Fruit fly (Drosophila melanogaster): ENCODE measurements around the gene mRpS7.

DNA sequence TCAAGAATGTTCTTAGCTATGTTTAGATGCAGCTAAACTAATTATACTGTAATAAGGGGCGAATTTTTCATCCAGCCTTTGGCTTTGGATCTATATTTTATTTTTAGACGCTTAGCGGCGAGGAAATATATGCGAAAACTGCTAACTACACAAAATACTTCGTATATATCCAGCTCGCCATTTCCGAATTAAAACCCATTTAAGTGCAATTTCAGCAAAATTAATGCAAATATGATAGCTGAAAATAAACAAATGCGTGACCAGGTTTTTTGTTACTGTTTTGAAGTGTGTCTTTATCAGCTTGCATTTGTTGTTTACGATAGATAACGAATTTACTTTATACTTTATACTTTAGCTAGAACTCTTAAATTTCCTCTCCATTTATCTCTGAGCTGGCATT lies 8.6 kb downstream of the mRpS7 start:
- no peak for TF ChIP-seq HLH106 (tag; optimal IDR thresholded peaks at IDR 0.05)
- TF ChIP-seq br (GFP tag; optimal IDR thresholded peaks at IDR 0.05), result no peak
- no peak for TF ChIP-seq fru (GFP tag; optimal IDR thresholded peaks at IDR 0.05)
- TF ChIP-seq CrebA (GFP tag; optimal IDR thresholded peaks at IDR 0.05; ENCODE audit: borderline replicate concordance), result no peak
- TF ChIP-seq Jra (GFP tag; optimal IDR thresholded peaks at IDR 0.05), result no peak
- TF ChIP-seq lola (GFP tag; optimal IDR thresholded peaks at IDR 0.05), result no peak
- TF ChIP-seq Dif (GFP tag; optimal IDR thresholded peaks at IDR 0.05; ENCODE audit: partially characterized antibody), result no peak
- TF ChIP-seq sv (GFP tag; optimal IDR thresholded peaks at IDR 0.05), result no peak
- no peak for TF ChIP-seq Hr78 (GFP tag; optimal IDR thresholded peaks at IDR 0.05)
- peak; percentile 31 for TF ChIP-seq tai (GFP tag; optimal IDR thresholded peaks at IDR 0.05)
- TF ChIP-seq OdsH (GFP tag; optimal IDR thresholded peaks at IDR 0.05), result no peak
- TF ChIP-seq Myc (optimal IDR thresholded peaks at IDR 0.05), result no peak
- no peak for TF ChIP-seq woc (GFP tag; optimal IDR thresholded peaks at IDR 0.05)
- no peak for TF ChIP-seq Abd-B (GFP tag; optimal IDR thresholded peaks at IDR 0.05)
